Worm (Caenorhabditis elegans) whole organism, L4 larva: ENCODE results near the gene F17A9.5.
A peak's percentile ranks its signal among the peaks of the same experiment; 100 is the strongest.

Experiments used
- F26F4.8 ChIP-seq: fragments of 200-800 bp; sonication (Bioruptor generic); conservative IDR thresholded peaks from 2 replicates; pipeline ENCODE4 v1.3.6; 2022; ENCODE audit warnings: missing genetic modification characterization, missing compliant biosample characterization
- F49E8.2 ChIP-seq: sonication (generic microtip); optimal IDR thresholded peaks from 2 replicates; lab custom pipeline; 2016; ENCODE audit warnings: missing compliant biosample characterization, mild to moderate bottlenecking, missing genetic modification characterization, borderline replicate concordance
- R02D3.7 ChIP-seq: fragments of 150-350 bp; sonication (generic microtip); optimal IDR thresholded peaks from 3 replicates; lab custom pipeline; 2014; ENCODE audit warnings: missing biosample characterization, missing genetic modification characterization
- T26A8.4 ChIP-seq: fragments of 200-800 bp; sonication (Bioruptor generic); IDR thresholded peaks from 2 replicates; pipeline ENCODE4 v1.3.6; 2022; ENCODE audit warnings: missing genetic modification characterization, missing compliant biosample characterization
- ZK337.2 ChIP-seq: fragments of 200-800 bp; sonication (Bioruptor generic); IDR thresholded peaks from 2 replicates; pipeline ENCODE4 v1.3.6; 2022; ENCODE audit warnings: missing genetic modification reagents, missing genetic modification characterization, missing compliant biosample characterization
- ZK546.5 ChIP-seq, 2 experiments: sonication (generic microtip); optimal IDR thresholded peaks; 2 replicates each; lab custom pipeline; 2017; ENCODE audit warnings: missing biosample characterization in 2 of 2, missing genetic modification characterization in 2 of 2
- aha-1 ChIP-seq: fragments of 150-350 bp; peaks from one replicate; lab custom pipeline; 2014; ENCODE audit warnings: missing biosample characterization, missing genetic modification characterization
- aly-2 ChIP-seq: sonication (generic microtip); optimal IDR thresholded peaks from 2 replicates; lab custom pipeline; 2018; ENCODE audit warnings: missing biosample characterization, missing genetic modification characterization
- ceh-20 ChIP-seq: fragments of 200-800 bp; sonication (Bioruptor generic); IDR thresholded peaks from 2 replicates; pipeline ENCODE4 v1.3.6; 2022; ENCODE audit warnings: missing genetic modification reagents, missing genetic modification characterization, missing compliant biosample characterization
- ceh-62 ChIP-seq: sonication (generic microtip); optimal IDR thresholded peaks from 2 replicates; lab custom pipeline; 2017; ENCODE audit warnings: missing biosample characterization, missing genetic modification characterization
- ctbp-1 ChIP-seq: fragments of 200-800 bp; sonication (Bioruptor generic); IDR thresholded peaks from 2 replicates; pipeline ENCODE4 v1.3.6; 2022; ENCODE audit warnings: missing genetic modification reagents, missing genetic modification characterization, missing compliant biosample characterization
- daf-16 ChIP-seq, 3 experiments: sonication (generic microtip); optimal IDR thresholded peaks; 2 replicates each; lab custom pipeline; 2016 to 2017; ENCODE audit warnings: missing genetic modification characterization in 3 of 3, missing genetic modification reagents in 3 of 3, mild to moderate bottlenecking in 2 of 3, missing compliant biosample characterization in 2 of 3, missing biosample characterization in 1 of 3, moderate library complexity in 1 of 3
- daf-8 ChIP-seq: fragments of 200-800 bp; sonication (Bioruptor generic); IDR thresholded peaks from 2 replicates; pipeline ENCODE4 v1.3.6; 2022; ENCODE audit warnings: missing genetic modification characterization, missing compliant biosample characterization
- dmd-6 ChIP-seq: fragments of 200-800 bp; sonication (Bioruptor generic); IDR thresholded peaks from 2 replicates; pipeline ENCODE4 v1.3.6; 2022; ENCODE audit warnings: missing genetic modification reagents, missing genetic modification characterization, missing compliant biosample characterization
- dpl-1 ChIP-seq: fragments of 150-350 bp; optimal IDR thresholded peaks from 2 replicates; lab custom pipeline; 2014; ENCODE audit warnings: missing biosample characterization, missing genetic modification reagents, missing genetic modification characterization
- duxl-1 ChIP-seq: sonication (generic microtip); optimal IDR thresholded peaks from 2 replicates; lab custom pipeline; 2016; ENCODE audit warnings: mild to moderate bottlenecking, missing genetic modification characterization, moderate library complexity, missing compliant biosample characterization; ENCODE audit not compliant: poor library complexity
- dve-1 ChIP-seq: sonication (generic microtip); optimal IDR thresholded peaks from 2 replicates; lab custom pipeline; 2017; ENCODE audit warnings: antibody characterized with exemption, mild to moderate bottlenecking, missing genetic modification characterization, missing compliant biosample characterization; ENCODE audit not compliant: insufficient read depth
- fkh-10 ChIP-seq: fragments of 150-350 bp; optimal IDR thresholded peaks from 2 replicates; lab custom pipeline; 2014; ENCODE audit warnings: missing biosample characterization, missing genetic modification reagents, missing genetic modification characterization
- hif-1 ChIP-seq, 2 experiments: sonication (generic microtip); optimal IDR thresholded peaks; 2 replicates each; lab custom pipeline; 2016 to 2017; ENCODE audit warnings: missing compliant biosample characterization in 2 of 2, missing genetic modification characterization in 2 of 2, missing genetic modification reagents in 2 of 2, missing genotype in 2 of 2, mild to moderate bottlenecking in 1 of 2
- hlh-11 ChIP-seq: fragments of 200-800 bp; sonication (Bioruptor generic); optimal IDR thresholded peaks from 2 replicates; lab custom pipeline; 2018; ENCODE audit warnings: mild to moderate bottlenecking, missing genetic modification characterization, missing compliant biosample characterization
- hlh-30 ChIP-seq: sonication (generic microtip); optimal IDR thresholded peaks from 2 replicates; lab custom pipeline; 2017; ENCODE audit warnings: antibody characterized with exemption, mild to moderate bottlenecking, missing genetic modification characterization, missing compliant biosample characterization; ENCODE audit not compliant: insufficient read depth
- hmg-1.1 ChIP-seq: fragments of 200-800 bp; sonication (Bioruptor generic); IDR thresholded peaks from 2 replicates; pipeline ENCODE4 v1.3.6; 2022; ENCODE audit warnings: missing genetic modification reagents, missing genetic modification characterization, missing compliant biosample characterization
- jun-1 ChIP-seq: fragments of 150-350 bp; optimal IDR thresholded peaks from 2 replicates; lab custom pipeline; 2014; ENCODE audit warnings: missing biosample characterization, missing genetic modification reagents, missing genetic modification characterization
- lin-15B ChIP-seq: fragments of 150-350 bp; sonication (generic microtip); optimal IDR thresholded peaks from 3 replicates; lab custom pipeline; 2014; ENCODE audit warnings: missing biosample characterization, missing genetic modification characterization
- lin-38 ChIP-seq: fragments of 200-800 bp; sonication (Bioruptor generic); IDR thresholded peaks from 2 replicates; pipeline ENCODE4 v1.3.6; 2022; ENCODE audit warnings: missing genetic modification reagents, missing genetic modification characterization, missing compliant biosample characterization
- lir-3 ChIP-seq: sonication (generic microtip); optimal IDR thresholded peaks from 2 replicates; lab custom pipeline; 2016; ENCODE audit warnings: mild to moderate bottlenecking, missing genetic modification characterization, missing compliant biosample characterization
- lsy-2 ChIP-seq, 2 experiments: fragments of 150-350 bp in 1 of 2; sonication (generic microtip) in 1 of 2; optimal IDR thresholded peaks; 2 replicates each; lab custom pipeline; 2014 to 2017; ENCODE audit warnings: missing biosample characterization in 2 of 2, missing genetic modification characterization in 2 of 2
- mep-1 ChIP-seq: fragments of 150-350 bp; sonication (generic microtip); optimal IDR thresholded peaks from 3 replicates; lab custom pipeline; 2014; ENCODE audit warnings: missing biosample characterization, missing genetic modification characterization
- mes-2 ChIP-seq: sonication (generic microtip); optimal IDR thresholded peaks from 2 replicates; lab custom pipeline; 2016; ENCODE audit warnings: missing genotype, mild to moderate bottlenecking, missing genetic modification characterization, missing compliant biosample characterization; ENCODE audit not compliant: poor library complexity, severe bottlenecking
- nhr-102 ChIP-seq: sonication (generic microtip); optimal IDR thresholded peaks from 2 replicates; lab custom pipeline; 2016; ENCODE audit warnings: mild to moderate bottlenecking, missing genetic modification characterization, moderate library complexity, missing compliant biosample characterization
- nhr-25 ChIP-seq: sonication (generic microtip); optimal IDR thresholded peaks from 2 replicates; lab custom pipeline; 2017; ENCODE audit warnings: missing genetic modification characterization, mild to moderate bottlenecking, missing compliant biosample characterization, antibody characterized with exemption, moderate library complexity, borderline replicate concordance; ENCODE audit not compliant: insufficient read depth
- nhr-28 ChIP-seq: fragments of 150-350 bp; optimal IDR thresholded peaks from 2 replicates; lab custom pipeline; 2014; ENCODE audit warnings: missing biosample characterization, missing genetic modification characterization
- nhr-48 ChIP-seq: sonication (generic microtip); optimal IDR thresholded peaks from 2 replicates; lab custom pipeline; 2016; ENCODE audit warnings: mild to moderate bottlenecking, missing genetic modification characterization, missing compliant biosample characterization
- nhr-6 ChIP-seq: fragments of 150-350 bp; optimal IDR thresholded peaks from 2 replicates; lab custom pipeline; 2014; ENCODE audit warnings: missing biosample characterization, missing genetic modification characterization
- nhr-76 ChIP-seq: fragments of 150-350 bp; optimal IDR thresholded peaks from 2 replicates; lab custom pipeline; 2014; ENCODE audit warnings: missing biosample characterization, missing genetic modification characterization
- php-3 ChIP-seq: fragments of 200-800 bp; sonication (Bioruptor generic); IDR thresholded peaks from 2 replicates; pipeline ENCODE4 v1.3.6; 2022; ENCODE audit warnings: missing genetic modification reagents, missing genetic modification characterization, missing compliant biosample characterization
- saeg-2 ChIP-seq: fragments of 200-800 bp; sonication (Bioruptor generic); IDR thresholded peaks from 2 replicates; pipeline ENCODE4 v1.3.6; 2022; ENCODE audit warnings: missing genetic modification reagents, missing genetic modification characterization, missing compliant biosample characterization
- set-16 ChIP-seq: fragments of 200-800 bp; sonication (Bioruptor generic); IDR thresholded peaks from 2 replicates; pipeline ENCODE4 v1.3.6; 2022; ENCODE audit warnings: missing genetic modification reagents, missing genetic modification characterization, missing compliant biosample characterization
- skn-1 ChIP-seq: fragments of 150-350 bp; optimal IDR thresholded peaks from 2 replicates; lab custom pipeline; 2014; ENCODE audit warnings: missing biosample characterization, missing genetic modification characterization
- unc-130 ChIP-seq: sonication (generic microtip); optimal IDR thresholded peaks from 2 replicates; lab custom pipeline; 2016; ENCODE audit warnings: missing genetic modification reagents, missing genetic modification characterization, missing compliant biosample characterization
- vab-7 ChIP-seq: fragments of 200-800 bp; sonication (Bioruptor generic); IDR thresholded peaks from 2 replicates; pipeline ENCODE4 v1.3.6; 2022; ENCODE audit warnings: missing genetic modification reagents, missing genetic modification characterization, missing compliant biosample characterization
- zfp-3 ChIP-seq: fragments of 200-800 bp; sonication (Bioruptor generic); conservative IDR thresholded peaks from 2 replicates; pipeline ENCODE4 v1.3.6; 2022; ENCODE audit warnings: missing genetic modification reagents, missing genetic modification characterization, missing compliant biosample characterization
- zip-11 ChIP-seq: fragments of 200-800 bp; sonication (Bioruptor generic); IDR thresholded peaks from 2 replicates; pipeline ENCODE4 v1.3.6; 2022; ENCODE audit warnings: missing genetic modification characterization, missing compliant biosample characterization

F17A9.5 gene

ce11 chrV:6110533-6110932 lies 2.3 kb downstream of the F17A9.5 start, which contains the start of gene F17A9.4 (continued):
- TF ChIP-seq dve-1 (tag; lab: Kevin White, UChicago), result peak; percentile 68
- TF ChIP-seq hlh-11 (tag; lab: Kevin White, UChicago), result peak; percentile 77

DNA sequence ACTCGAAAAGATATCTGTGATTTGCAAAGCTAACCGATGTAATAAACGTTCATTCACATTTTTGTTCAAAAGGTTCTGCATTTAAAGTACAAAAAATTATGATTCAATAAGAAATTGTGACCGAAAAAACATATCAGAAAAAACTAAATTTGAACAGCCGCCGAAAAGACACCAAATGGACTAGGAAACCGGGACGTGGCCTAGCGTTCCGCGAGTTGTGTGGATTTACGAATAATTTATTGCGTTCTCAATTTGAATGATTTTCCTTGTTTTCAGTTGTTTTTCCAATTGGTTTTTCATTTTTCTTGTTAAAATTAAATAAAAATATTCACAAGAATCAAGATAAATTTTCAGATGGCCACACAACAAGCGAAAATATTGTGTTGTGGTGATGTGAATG lies 5.3 kb downstream of the F17A9.5 start, which contains the start of gene cwf-19L1:
cwf-19L1 (plus strand) TSS at position 355 of the 400 bp plus-strand sequence.
- TF ChIP-seq duxl-1 (tag; lab: Kevin White, UChicago), result peak; percentile 46
- peak; percentile 40 for TF ChIP-seq nhr-102
- peak; percentile 38; the same call in 1 of the 2 replicates for TF ChIP-seq T26A8.4 (GFP tag; lab: Robert Waterston, UW)
- no peak for TF ChIP-seq F26F4.8 (GFP tag; lab: Robert Waterston, UW)
- TF ChIP-seq nhr-28 (tag; lab: Kevin White, UChicago), result peak; percentile 15
- TF ChIP-seq fkh-10, result no peak
- TF ChIP-seq nhr-6 (tag; lab: Kevin White, UChicago), result peak; percentile 23
- peak; percentile 63 for TF ChIP-seq R02D3.7
- TF ChIP-seq hlh-30 (tag; lab: Kevin White, UChicago), result peak; percentile 42
- peak; percentile 97 for TF ChIP-seq mes-2
- no peak for TF ChIP-seq skn-1 (tag; lab: Kevin White, UChicago)
- 0 out of 2 replicates have a peak, but pooled peaks have one; percentile 7 for TF ChIP-seq php-3 (GFP tag; lab: Robert Waterston, UW)
- 0 out of 2 replicates have a peak, but pooled peaks have one; percentile 19 for TF ChIP-seq dmd-6 (GFP tag; lab: Robert Waterston, UW)
- TF ChIP-seq lin-38, result peak; percentile 44; the same call in 1 of the 2 replicates
- TF ChIP-seq hmg-1.1, result 0 out of 2 replicates have a peak, but pooled peaks have one; percentile 22
- no peak for TF ChIP-seq zip-11 (GFP tag; lab: Robert Waterston, UW)
- TF ChIP-seq lsy-2 (tag; optimal IDR thresholded peaks at IDR 0.05; lab: Kevin White, UChicago), result peak in 1 of 2 experiments; percentile 78
- peak; percentile 39 for TF ChIP-seq mep-1 (tag; lab: Kevin White, UChicago)
- TF ChIP-seq ZK337.2 (GFP tag; lab: Robert Waterston, UW), result 0 out of 2 replicates have a peak, but pooled peaks have one; percentile 20
- no peak for TF ChIP-seq aha-1 (tag; lab: Kevin White, UChicago)
- no peak for TF ChIP-seq aly-2 (tag; lab: Kevin White, UChicago)
- TF ChIP-seq daf-16 (GFP tag; optimal IDR thresholded peaks at IDR 0.05; lab: Kevin White, UChicago), result no peak
- TF ChIP-seq daf-16 (tag; optimal IDR thresholded peaks at IDR 0.05; lab: Kevin White, UChicago), result peak; percentile 48
- TF ChIP-seq zfp-3 (GFP tag; lab: Robert Waterston, UW), result 0 out of 2 replicates have a peak, but pooled peaks have one; percentile 11
- TF ChIP-seq nhr-48 (tag; lab: Kevin White, UChicago), result peak; percentile 17
- peak; percentile 93 for TF ChIP-seq dpl-1
- peak; percentile 53 for TF ChIP-seq dve-1 (tag; lab: Kevin White, UChicago)
- TF ChIP-seq hif-1 (tag; optimal IDR thresholded peaks at IDR 0.05; lab: Kevin White, UChicago), result peak in 1 of 2 experiments; percentile 74
- TF ChIP-seq unc-130, result peak; percentile 57
- TF ChIP-seq hlh-11 (tag; lab: Kevin White, UChicago), result peak; percentile 18
- TF ChIP-seq lin-15B, result no peak
- peak; percentile 58; the same call in 1 of the 2 replicates for TF ChIP-seq ceh-20 (GFP tag; lab: Robert Waterston, UW)
- TF ChIP-seq ctbp-1 (GFP tag; lab: Robert Waterston, UW), result 0 out of 2 replicates have a peak, but pooled peaks have one; percentile 8
- TF ChIP-seq, all 104 proteins: peak for 25

DNA sequence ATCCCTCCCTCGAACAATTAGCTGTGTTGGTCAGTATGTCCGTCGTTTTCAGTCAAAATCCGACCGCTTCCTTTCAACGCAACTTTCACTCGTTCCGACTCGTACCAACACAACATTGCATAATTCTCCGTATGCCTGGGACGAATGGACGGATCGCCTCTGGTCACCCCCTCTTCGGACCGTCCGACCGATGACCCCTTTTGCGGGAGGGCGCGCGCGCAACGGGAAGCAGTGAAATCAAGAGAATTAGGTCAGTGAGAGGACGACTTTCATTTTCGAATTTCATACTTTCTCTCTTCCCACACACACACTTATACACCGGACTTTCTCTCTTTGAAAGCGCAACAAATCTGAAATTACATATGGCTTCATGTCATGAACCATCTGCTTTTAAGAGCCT lies 7.4 kb downstream of the F17A9.5 start, which contains the start of gene atf-8:
atf-8 (plus strand) TSS at position 234 of the 400 bp plus-strand sequence.
- no peak for TF ChIP-seq jun-1 (tag; lab: Kevin White, UChicago)
- no peak for TF ChIP-seq lir-3 (tag; lab: Kevin White, UChicago)
- TF ChIP-seq hlh-11 (tag; lab: Kevin White, UChicago), result peak; percentile 31
- no peak for TF ChIP-seq daf-8 (GFP tag; lab: Robert Waterston, UW)
- no peak for TF ChIP-seq vab-7 (GFP tag; lab: Robert Waterston, UW)
- TF ChIP-seq nhr-76 (tag; lab: Kevin White, UChicago), result no peak
- TF ChIP-seq skn-1 (tag; lab: Kevin White, UChicago), result no peak
- TF ChIP-seq ZK546.5 (tag; optimal IDR thresholded peaks at IDR 0.05; lab: Kevin White, UChicago), result no peak
- peak; percentile 53 for TF ChIP-seq set-16 (GFP tag; lab: Robert Waterston, UW)
- TF ChIP-seq ceh-62 (tag; lab: Kevin White, UChicago), result no peak
- TF ChIP-seq F49E8.2, result no peak
- no peak for TF ChIP-seq saeg-2 (GFP tag; lab: Robert Waterston, UW)
- TF ChIP-seq nhr-25 (tag; lab: Kevin White, UChicago), result peak; percentile 27
- no peak for TF ChIP-seq fkh-10
- no peak for TF ChIP-seq mep-1 (tag; lab: Kevin White, UChicago)
- TF ChIP-seq duxl-1 (tag; lab: Kevin White, UChicago), result no peak
